Fruit fly (Drosophila melanogaster): ENCODE data around the gene ana1.

dm6 chr3R:24549834-24550233 is 19.5 kb downstream of the ana1 start:
- TF ChIP-seq CG8478 (optimal IDR thresholded peaks at IDR 0.05) (no peak), CTCF (optimal IDR thresholded peaks at IDR 0.05) (no peak)
